Fruit fly (Drosophila melanogaster) whole organism: ENCODE results near the gene CG14511.

Source experiments
- CG8478 ChIP-seq: fragments of >200 bp; optimal IDR thresholded peaks from 2 replicates; lab custom pipeline; 2018; ENCODE audit warnings: inconsistent platforms
- EcR ChIP-seq, 2 experiments: fragments of >200 bp; optimal IDR thresholded peaks; 2 replicates each; lab custom pipeline; 2017; ENCODE audit warnings: missing biosample characterization in 2 of 2, missing genetic modification characterization in 2 of 2, missing genetic modification reagents in 2 of 2
- pan ChIP-seq: fragments of >200 bp; optimal IDR thresholded peaks from 2 replicates; lab custom pipeline; 2017
- psq ChIP-seq: fragments of >200 bp; optimal IDR thresholded peaks from 2 replicates; lab custom pipeline; 2017

dm6 chr3R:29138961-29139527 is 7.6 kb downstream of the CG14511 start:
- no peak for TF ChIP-seq pan (lab: Kevin White, UChicago)
- TF ChIP-seq CG8478 (lab: Kevin White, UChicago), result no peak
- no peak for TF ChIP-seq psq
- TF ChIP-seq EcR (GFP tag; optimal IDR thresholded peaks at IDR 0.05; lab: Kevin White, UChicago), result no peak
